Worm (Caenorhabditis elegans): ENCODE data around the gene nhr-123.
A peak's percentile ranks its signal among the peaks of the same experiment; 100 is the strongest.

The nhr-123 gene

ce11 chrV:417656-418353 lies 33.4 kb upstream of the nhr-123 start, which contains the start of gene irg-8:
Gene irg-8 (minus strand): TSS chrV:417706.
- TF ChIP-seq ztf-4 (tag; optimal IDR thresholded peaks at IDR 0.05) (no peak), pqm-1 (tag; optimal IDR thresholded peaks at IDR 0.05) (peak; percentile 25), elt-2 (tag; optimal IDR thresholded peaks at IDR 0.05) (peak; percentile 77)

- TF ChIP-seq nhr-67 (tag; optimal IDR thresholded peaks at IDR 0.05): no peak
- no peak for TF ChIP-seq snpc-4 (tag; optimal IDR thresholded peaks at IDR 0.05)
- no peak for TF ChIP-seq nhr-25 (tag; optimal IDR thresholded peaks at IDR 0.05)
- TF ChIP-seq pha-4 (tag; optimal IDR thresholded peaks at IDR 0.05): no peak
- no peak for TF ChIP-seq zag-1 (tag; optimal IDR thresholded peaks at IDR 0.05)
- no peak for TF ChIP-seq fkh-2 (tag; optimal IDR thresholded peaks at IDR 0.05)
- no peak for TF ChIP-seq hmg-11 (tag; optimal IDR thresholded peaks at IDR 0.05)
- TF ChIP-seq tbx-2 (tag; optimal IDR thresholded peaks at IDR 0.05): no peak
- no peak for TF ChIP-seq ceh-16 (tag; optimal IDR thresholded peaks at IDR 0.05)
- TF ChIP-seq fkh-10 (GFP tag; optimal IDR thresholded peaks at IDR 0.05): no peak
- TF ChIP-seq nhr-28 (tag; optimal IDR thresholded peaks at IDR 0.05): no peak
- TF ChIP-seq lsy-12 (tag; optimal IDR thresholded peaks at IDR 0.05): no peak
- no peak for TF ChIP-seq nhr-23 (tag; optimal IDR thresholded peaks at IDR 0.05)
Measured at ce11 chrV:418432-418831, 32.8 kb upstream of the nhr-123 start, which contains the start of gene Y39D8A.1. Gene Y39D8A.1 (plus strand): TSS chrV:418732.

ce11 chrV:422133-422532 lies 29.1 kb upstream of the nhr-123 start, which contains the start of gene dod-20:
Gene dod-20 (plus strand): TSS chrV:422433.
- TF ChIP-seq elt-2 (tag; optimal IDR thresholded peaks at IDR 0.05) (peak; percentile 61), ama-1 (optimal IDR thresholded peaks at IDR 0.05) (no peak), ceh-9 (tag; optimal IDR thresholded peaks at IDR 0.05) (no peak), ZK546.5 (tag; optimal IDR thresholded peaks at IDR 0.05) (no peak), daf-12 (tag; optimal IDR thresholded peaks at IDR 0.05) (no peak), nhr-67 (tag; optimal IDR thresholded peaks at IDR 0.05) (no peak), elt-3 (tag; optimal IDR thresholded peaks at IDR 0.05) (no peak)

- TF ChIP-seq nhr-77 (tag; optimal IDR thresholded peaks at IDR 0.05) (no peak), hmg-11 (tag; optimal IDR thresholded peaks at IDR 0.05) (no peak), ztf-4 (tag; optimal IDR thresholded peaks at IDR 0.05) (no peak), daf-12 (tag; optimal IDR thresholded peaks at IDR 0.05) (no peak), tbx-2 (tag; optimal IDR thresholded peaks at IDR 0.05) (no peak), elt-1 (tag; optimal IDR thresholded peaks at IDR 0.05) (no peak), fos-1 (tag; optimal IDR thresholded peaks at IDR 0.05) (no peak), nhr-11 (tag; optimal IDR thresholded peaks at IDR 0.05) (no peak), nhr-12 (tag; optimal IDR thresholded peaks at IDR 0.05) (no peak), mml-1 (tag; optimal IDR thresholded peaks at IDR 0.05) (no peak), eor-1 (tag; optimal IDR thresholded peaks at IDR 0.05) (no peak), R02D3.7 (tag; optimal IDR thresholded peaks at IDR 0.05) (no peak), jun-1 (tag; optimal IDR thresholded peaks at IDR 0.05) (no peak), mdl-1 (tag; optimal IDR thresholded peaks at IDR 0.05) (no peak), egl-5 (tag; optimal IDR thresholded peaks at IDR 0.05) (no peak), nhr-28 (tag; optimal IDR thresholded peaks at IDR 0.05) (no peak)
Measured at ce11 chrV:424140-424539, 27.1 kb upstream of the nhr-123 start, which contains the start of gene B0554.5. Gene B0554.5 (plus strand): TSS chrV:424440.

- no peak for TF ChIP-seq fos-1 (tag; optimal IDR thresholded peaks at IDR 0.05)
- TF ChIP-seq eor-1 (tag; optimal IDR thresholded peaks at IDR 0.05): no peak
- no peak for TF ChIP-seq nhr-23 (tag; optimal IDR thresholded peaks at IDR 0.05)
- no peak for TF ChIP-seq elt-2 (tag; optimal IDR thresholded peaks at IDR 0.05)
- TF ChIP-seq skn-1 (tag; optimal IDR thresholded peaks at IDR 0.05): no peak
- no peak for TF ChIP-seq tbx-2 (tag; optimal IDR thresholded peaks at IDR 0.05)
- TF ChIP-seq ama-1 (optimal IDR thresholded peaks at IDR 0.05): no peak
- no peak for TF ChIP-seq sea-2 (GFP tag; optimal IDR thresholded peaks at IDR 0.05)
- no peak for TF ChIP-seq daf-12 (tag; optimal IDR thresholded peaks at IDR 0.05)
- TF ChIP-seq ZK546.5 (tag; optimal IDR thresholded peaks at IDR 0.05): no peak
- no peak for TF ChIP-seq nhr-67 (tag; optimal IDR thresholded peaks at IDR 0.05)
- TF ChIP-seq elt-3 (tag; optimal IDR thresholded peaks at IDR 0.05): no peak
- TF ChIP-seq ztf-4 (tag; optimal IDR thresholded peaks at IDR 0.05): no peak
- TF ChIP-seq fkh-2 (tag; optimal IDR thresholded peaks at IDR 0.05): no peak
- TF ChIP-seq nhr-28 (tag; optimal IDR thresholded peaks at IDR 0.05): no peak
- no peak for TF ChIP-seq lsy-12 (tag; optimal IDR thresholded peaks at IDR 0.05)
- no peak for TF ChIP-seq nhr-43 (tag; optimal IDR thresholded peaks at IDR 0.05; ENCODE audit: poor library complexity, severe bottlenecking)
- TF ChIP-seq hmg-11 (tag; optimal IDR thresholded peaks at IDR 0.05): no peak
- TF ChIP-seq egl-5 (tag; optimal IDR thresholded peaks at IDR 0.05): no peak
Measured at ce11 chrV:428844-429243, 22.4 kb upstream of the nhr-123 start, which contains the start of gene B0554.4. Gene B0554.4 (plus strand): TSS chrV:429144.
